Worm (Caenorhabditis elegans) whole organism, late embryonic: ENCODE measurements around the gene grd-14.
"Not testable (repeated sequence)": the region's sequence is repeated elsewhere in the genome, so short reads cannot be mapped to it uniquely, and the experiment has no call there.

Source experiments
- F13H6.1 ChIP-seq: sonication (generic microtip); optimal IDR thresholded peaks from 2 replicates; lab custom pipeline; 2016; ENCODE audit warnings: missing genetic modification characterization, missing compliant biosample characterization
- K09A11.1 ChIP-seq: sonication (generic microtip); optimal IDR thresholded peaks from 2 replicates; lab custom pipeline; 2017; ENCODE audit warnings: antibody characterized with exemption, mild to moderate bottlenecking, missing genetic modification characterization, missing compliant biosample characterization; ENCODE audit not compliant: insufficient read depth
- Y22D7AL.16 ChIP-seq: sonication (generic microtip); optimal IDR thresholded peaks from 2 replicates; lab custom pipeline; 2016; ENCODE audit warnings: missing genetic modification characterization, missing compliant biosample characterization
- ceh-18 ChIP-seq: sonication (generic microtip); optimal IDR thresholded peaks from 2 replicates; lab custom pipeline; 2016; ENCODE audit warnings: missing genetic modification characterization, missing compliant biosample characterization
- ceh-19 ChIP-seq: fragments of 200-800 bp; sonication (Bioruptor generic); optimal IDR thresholded peaks from 2 replicates; lab custom pipeline; 2018; ENCODE audit warnings: mild to moderate bottlenecking, missing genetic modification characterization, missing compliant biosample characterization
- ceh-24 ChIP-seq: sonication (generic microtip); optimal IDR thresholded peaks from 2 replicates; lab custom pipeline; 2016; ENCODE audit warnings: mild to moderate bottlenecking, missing genetic modification characterization, missing compliant biosample characterization
- ceh-48 ChIP-seq: sonication (generic microtip); optimal IDR thresholded peaks from 2 replicates; lab custom pipeline; 2016; ENCODE audit warnings: missing genetic modification characterization, inconsistent platforms, missing compliant biosample characterization
- dmd-4 ChIP-seq: sonication (generic microtip); optimal IDR thresholded peaks from 2 replicates; lab custom pipeline; 2016; ENCODE audit warnings: borderline replicate concordance, missing genetic modification characterization, missing compliant biosample characterization
- ets-4 ChIP-seq: sonication (generic microtip); optimal IDR thresholded peaks from 2 replicates; lab custom pipeline; 2016; ENCODE audit warnings: missing genetic modification characterization, missing compliant biosample characterization
- eyg-1 ChIP-seq: sonication (generic microtip); optimal IDR thresholded peaks from 2 replicates; lab custom pipeline; 2016; ENCODE audit warnings: missing genotype, missing genetic modification characterization, missing compliant biosample characterization
- fax-1 ChIP-seq: sonication (generic microtip); optimal IDR thresholded peaks from 2 replicates; lab custom pipeline; 2016; ENCODE audit warnings: missing genotype, missing genetic modification characterization, missing compliant biosample characterization
- fkh-6 ChIP-seq: sonication (generic microtip); optimal IDR thresholded peaks from 2 replicates; lab custom pipeline; 2016; ENCODE audit warnings: missing genetic modification characterization, missing compliant biosample characterization
- gmeb-2 ChIP-seq: sonication (generic microtip); optimal IDR thresholded peaks from 2 replicates; lab custom pipeline; 2016; ENCODE audit warnings: missing genetic modification characterization, inconsistent platforms, missing compliant biosample characterization
- hlh-15 ChIP-seq: sonication (generic microtip); optimal IDR thresholded peaks from 2 replicates; lab custom pipeline; 2016; ENCODE audit warnings: missing genetic modification characterization, missing compliant biosample characterization
- hlh-6 ChIP-seq: sonication (generic microtip); optimal IDR thresholded peaks from 2 replicates; lab custom pipeline; 2016; ENCODE audit warnings: missing genotype, missing genetic modification characterization, missing compliant biosample characterization
- hlh-8 ChIP-seq: sonication (generic microtip); optimal IDR thresholded peaks from 2 replicates; lab custom pipeline; 2016; ENCODE audit warnings: missing genotype, missing genetic modification characterization, missing compliant biosample characterization
- nhr-11 ChIP-seq: fragments of 150-350 bp; optimal IDR thresholded peaks from 2 replicates; lab custom pipeline; 2014; ENCODE audit warnings: missing biosample characterization, missing genetic modification characterization
- nhr-232 ChIP-seq: sonication (generic microtip); optimal IDR thresholded peaks from 2 replicates; lab custom pipeline; 2016; ENCODE audit warnings: missing genetic modification characterization, missing compliant biosample characterization
- npax-4 ChIP-seq: sonication (generic microtip); optimal IDR thresholded peaks from 2 replicates; lab custom pipeline; 2016; ENCODE audit warnings: missing genetic modification characterization, missing compliant biosample characterization
- pag-3 ChIP-seq: sonication (generic microtip); optimal IDR thresholded peaks from 2 replicates; lab custom pipeline; 2016; ENCODE audit warnings: missing compliant biosample characterization, missing genetic modification characterization, borderline replicate concordance
- pat-9 ChIP-seq: fragments of 200-800 bp; sonication (Bioruptor generic); optimal IDR thresholded peaks from 2 replicates; lab custom pipeline; 2018; ENCODE audit warnings: mild to moderate bottlenecking, missing genetic modification characterization, moderate library complexity, missing compliant biosample characterization
- pax-1 ChIP-seq: fragments of 150-350 bp; optimal IDR thresholded peaks from 2 replicates; lab custom pipeline; 2014; ENCODE audit warnings: missing biosample characterization, missing genetic modification characterization
- rnt-1 ChIP-seq: sonication (generic microtip); optimal IDR thresholded peaks from 2 replicates; lab custom pipeline; 2016; ENCODE audit warnings: missing genetic modification characterization, missing compliant biosample characterization
- sox-2 ChIP-seq: fragments of 200-800 bp; sonication (Bioruptor generic); IDR thresholded peaks from 2 replicates; pipeline ENCODE4 v1.3.6; 2022; ENCODE audit warnings: missing genetic modification reagents, missing genetic modification characterization, missing compliant biosample characterization
- tbx-7 ChIP-seq: sonication (generic microtip); optimal IDR thresholded peaks from 2 replicates; lab custom pipeline; 2016; ENCODE audit warnings: missing genotype, missing genetic modification characterization, missing compliant biosample characterization
- unc-3 ChIP-seq, 2 experiments: fragments of 200-800 bp in 1 of 2; sonication (Bioruptor generic) in 1 of 2; sonication (generic microtip) in 1 of 2; conservative IDR thresholded peaks in 1 of 2; optimal IDR thresholded peaks in 1 of 2; 2 replicates each; pipeline versions ENCODE4 v1.3.6 to Lab custom; 2016 to 2022; ENCODE audit warnings: missing compliant biosample characterization in 2 of 2, missing genetic modification characterization in 2 of 2, missing genetic modification reagents in 1 of 2
- unc-55 ChIP-seq: sonication (generic microtip); optimal IDR thresholded peaks from 2 replicates; lab custom pipeline; 2017; ENCODE audit warnings: missing biosample characterization, missing genetic modification reagents, missing genetic modification characterization
- unc-86 ChIP-seq: sonication (generic microtip); optimal IDR thresholded peaks from 2 replicates; lab custom pipeline; 2016; ENCODE audit warnings: missing genetic modification characterization, missing compliant biosample characterization
- zip-5 ChIP-seq: sonication (generic microtip); optimal IDR thresholded peaks from 2 replicates; lab custom pipeline; 2016; ENCODE audit warnings: missing genetic modification characterization, missing compliant biosample characterization
- ztf-16 ChIP-seq: sonication (generic microtip); optimal IDR thresholded peaks from 2 replicates; lab custom pipeline; 2017; ENCODE audit warnings: missing genetic modification characterization, missing compliant biosample characterization

Gene grd-14

ce11 chrX:8520402-8520801, 20.6 kb downstream of the grd-14 start, which contains the start of gene H03E18.2:
Gene H03E18.2 (minus strand): TSS chrX:8520502.
- TF ChIP-seq pax-1 (tag; lab: Kevin White, UChicago) = no peak
- TF ChIP-seq unc-55 = no peak
- no peak for TF ChIP-seq tbx-7 (tag; lab: Kevin White, UChicago)
- no peak for TF ChIP-seq eyg-1 (tag; lab: Kevin White, UChicago)
- TF ChIP-seq ets-4 (tag; lab: Kevin White, UChicago) = no peak
- TF ChIP-seq fax-1 (tag; lab: Kevin White, UChicago) = no peak
- no peak for TF ChIP-seq npax-4
- TF ChIP-seq fkh-6 (tag; lab: Kevin White, UChicago) = no peak
- TF ChIP-seq sox-2 (GFP tag; lab: Robert Waterston, UW) = no peak
- no peak for TF ChIP-seq pag-3
- TF ChIP-seq unc-3 (GFP tag; conservative IDR thresholded peaks at IDR 0.05; lab: Robert Waterston, UW) = no peak
- no peak for TF ChIP-seq unc-3 (tag; optimal IDR thresholded peaks at IDR 0.05; lab: Kevin White, UChicago)
- no peak for TF ChIP-seq rnt-1
- no peak for TF ChIP-seq ceh-19
- no peak for TF ChIP-seq unc-86 (tag; lab: Kevin White, UChicago)
- no peak for TF ChIP-seq Y22D7AL.16 (tag; lab: Kevin White, UChicago)

ce11 chrX:8521614-8522013, 21.8 kb downstream of the grd-14 start, which contains the start of gene C03G5.14:
Gene C03G5.14 (plus strand): TSS chrX:8521914.
- TF ChIP-seq hlh-8 (tag; lab: Kevin White, UChicago) (no peak), ceh-24 (tag; lab: Kevin White, UChicago) (no peak)

ce11 chrX:8523000-8523399, 23.2 kb downstream of the grd-14 start:
- TF ChIP-seq pat-9 (tag; lab: Kevin White, UChicago) (no peak), ceh-48 (tag; lab: Kevin White, UChicago) (no peak), unc-3 (GFP tag; conservative IDR thresholded peaks at IDR 0.05; lab: Robert Waterston, UW) (no peak), unc-3 (tag; optimal IDR thresholded peaks at IDR 0.05; lab: Kevin White, UChicago) (no peak), ceh-18 (tag; lab: Kevin White, UChicago) (no peak), hlh-6 (tag; lab: Kevin White, UChicago) (no peak), eyg-1 (tag; lab: Kevin White, UChicago) (no peak), dmd-4 (tag; lab: Kevin White, UChicago) (no peak), gmeb-2 (tag; lab: Kevin White, UChicago) (no peak), unc-86 (tag; lab: Kevin White, UChicago) (no peak), F13H6.1 (tag; lab: Kevin White, UChicago) (no peak), nhr-232 (no peak), nhr-11 (tag; lab: Kevin White, UChicago) (no peak), hlh-15 (tag; lab: Kevin White, UChicago) (no peak)

ce11 chrX:8527950-8528349, 28.1 kb downstream of the grd-14 start, which contains the start of gene flp-5:
Gene flp-5 (plus strand): TSS chrX:8528250.
- TF ChIP-seq ets-4 (tag; lab: Kevin White, UChicago) (no peak), ztf-16 (no peak), K09A11.1 (tag; lab: Kevin White, UChicago) (no peak)

ce11 chrX:8535006-8535405, 35.2 kb downstream of the grd-14 start, which contains the start of gene nspc-1:
Gene nspc-1 (minus strand): TSS chrX:8535106.
- TF ChIP-seq fkh-6 (tag; lab: Kevin White, UChicago); sox-2 (GFP tag; lab: Robert Waterston, UW); eyg-1 (tag; lab: Kevin White, UChicago): not testable (repeated sequence)
- TF ChIP-seq, all 69 proteins: peak for 0; not testable (repeated sequence) for 69

ce11 chrX:8536791-8537190, 37.0 kb downstream of the grd-14 start, which contains the start of gene nspc-3:
Gene nspc-3 (plus strand): TSS chrX:8537091.
- TF ChIP-seq ztf-16 (no peak), zip-5 (tag; lab: Kevin White, UChicago) (no peak)
